Fruit fly (Drosophila melanogaster): Measurements from ENCODE around the gene scramb1.

- no peak for TF ChIP-seq CG5204 (GFP tag; optimal IDR thresholded peaks at IDR 0.05)
- TF ChIP-seq CG11617 (GFP tag; optimal IDR thresholded peaks at IDR 0.05) = no peak
- no peak for TF ChIP-seq Crg-1 (GFP tag; optimal IDR thresholded peaks at IDR 0.05)
- no peak for TF ChIP-seq ovo (GFP tag; optimal IDR thresholded peaks at IDR 0.05)
- TF ChIP-seq cic (GFP tag; optimal IDR thresholded peaks at IDR 0.05) = no peak
- no peak for TF ChIP-seq CG12768 (GFP tag; optimal IDR thresholded peaks at IDR 0.05)
- no peak for TF ChIP-seq CG33017 (tag; optimal IDR thresholded peaks at IDR 0.05)
- no peak for TF ChIP-seq bab1 (GFP tag; optimal IDR thresholded peaks at IDR 0.05)
- TF ChIP-seq pad (GFP tag; optimal IDR thresholded peaks at IDR 0.05) = no peak
- no peak for TF ChIP-seq toe (GFP tag; optimal IDR thresholded peaks at IDR 0.05)
- no peak for TF ChIP-seq Clk (GFP tag; optimal IDR thresholded peaks at IDR 0.05)
- TF ChIP-seq CG7101 (tag; optimal IDR thresholded peaks at IDR 0.05) = no peak
Observed at dm6 chr3L:10186893-10187292, 38.1 kb downstream of the scramb1 start.

Data from whole organism, adult.